Worm (Caenorhabditis elegans): Measurements from ENCODE around the gene Y42H9AR.4.

Gene Y42H9AR.4

ce11 chrIV:8133536-8133935 is 21.5 kb upstream of the Y42H9AR.4 start, which contains the start of gene sph-1:
Gene sph-1, minus strand, starts transcription at chrIV:8133558.
- TF ChIP-seq snpc-4 (tag; optimal IDR thresholded peaks at IDR 0.05) (no peak), hif-1 (tag; optimal IDR thresholded peaks at IDR 0.05) (no peak), nhr-102 (tag; optimal IDR thresholded peaks at IDR 0.05) (peak; percentile 49), nhr-25 (tag; optimal IDR thresholded peaks at IDR 0.05; ENCODE audit: borderline replicate concordance, insufficient read depth) (no peak), daf-16 (GFP tag; optimal IDR thresholded peaks at IDR 0.05) (no peak), daf-16 (tag; optimal IDR thresholded peaks at IDR 0.05) (peak; percentile 89), nhr-28 (tag; optimal IDR thresholded peaks at IDR 0.05) (peak; percentile 52), mep-1 (tag; optimal IDR thresholded peaks at IDR 0.05) (peak; percentile 75), nhr-41 (GFP tag; IDR thresholded peaks at IDR 0.05) (no peak), php-3 (GFP tag; IDR thresholded peaks at IDR 0.05) (0 out of 2 replicates have a peak, but pooled peaks have one; percentile 25), pha-4 (GFP tag; IDR thresholded peaks at IDR 0.05) (no peak; the same call in 1 of the 2 replicates), pha-4 (tag; optimal IDR thresholded peaks at IDR 0.05) (peak; percentile 84), mdl-1 (tag; optimal IDR thresholded peaks at IDR 0.05) (peak in 1 of 2 experiments; percentile 39), lsy-2 (tag; optimal IDR thresholded peaks at IDR 0.05) (peak in 1 of 2 experiments; percentile 65), hlh-11 (tag; optimal IDR thresholded peaks at IDR 0.05) (peak; percentile 65), hmg-1.1 (GFP tag; IDR thresholded peaks at IDR 0.05) (peak; percentile 31; the same call in 1 of the 2 replicates), pqm-1 (tag; optimal IDR thresholded peaks at IDR 0.05) (peak; percentile 63), ama-1 (optimal IDR thresholded peaks at IDR 0.05) (peak; percentile 55), lin-38 (GFP tag; IDR thresholded peaks at IDR 0.05) (peak; percentile 43), dve-1 (tag; optimal IDR thresholded peaks at IDR 0.05; ENCODE audit: insufficient read depth) (peak; percentile 82), nhr-77 (tag; optimal IDR thresholded peaks at IDR 0.05) (peak; percentile 16), unc-130 (GFP tag; optimal IDR thresholded peaks at IDR 0.05) (no peak), hlh-30 (tag; optimal IDR thresholded peaks at IDR 0.05; ENCODE audit: insufficient read depth) (peak; percentile 76), ZK337.2 (GFP tag; IDR thresholded peaks at IDR 0.05) (no peak), spr-3 (GFP tag; optimal IDR thresholded peaks at IDR 0.05) (no peak), nhr-10 (tag; optimal IDR thresholded peaks at IDR 0.05) (peak; percentile 50), ztf-7 (tag; optimal IDR thresholded peaks at IDR 0.05) (peak; percentile 20), nhr-6 (tag; optimal IDR thresholded peaks at IDR 0.05) (peak; percentile 31), T20F7.1 (GFP tag; optimal IDR thresholded peaks at IDR 0.05) (peak; percentile 61), mxl-3 (GFP tag; optimal IDR thresholded peaks at IDR 0.05) (peak; percentile 15), mes-2 (tag; optimal IDR thresholded peaks at IDR 0.05; ENCODE audit: poor library complexity, severe bottlenecking) (peak; percentile 52), dmd-6 (GFP tag; IDR thresholded peaks at IDR 0.05) (peak; percentile 45; the same call in 1 of the 2 replicates), nhr-111 (GFP tag; optimal IDR thresholded peaks at IDR 0.05) (no peak)

- no peak for TF ChIP-seq unc-130 (GFP tag; optimal IDR thresholded peaks at IDR 0.05)
- no peak for TF ChIP-seq lin-13 (GFP tag; optimal IDR thresholded peaks at IDR 0.05)
- peak; percentile 13 for TF ChIP-seq aha-1 (tag)
- peak; percentile 26 for TF ChIP-seq mes-2 (tag; optimal IDR thresholded peaks at IDR 0.05; ENCODE audit: poor library complexity, severe bottlenecking)
- peak; percentile 73 for TF ChIP-seq lin-38 (GFP tag; IDR thresholded peaks at IDR 0.05)
These were observed 18.2 kb upstream of the Y42H9AR.4 start, which contains the start of the genes ndub-11 and moc-3 for ce11 chrIV:8130131-8130611. Gene ndub-11, minus strand, starts transcription at chrIV:8130231. Gene moc-3, plus strand, starts transcription at chrIV:8130561.

ce11 chrIV:8127430-8127829 is 15.4 kb upstream of the Y42H9AR.4 start:
- no peak for TF ChIP-seq arid-1 (GFP tag; conservative IDR thresholded peaks at IDR 0.05)

Data from whole organism, L4 larva.